Fruit fly (Drosophila melanogaster): ENCODE measurements around the gene CG15728.

Gene CG15728

dm6 chrX:12663464-12663938 is 39.4 kb downstream of the CG15728 start:
- TF ChIP-seq Rel (GFP tag; optimal IDR thresholded peaks at IDR 0.05) (no peak), Rel (tag; optimal IDR thresholded peaks at IDR 0.05) (peak; percentile 61), psq (GFP tag; optimal IDR thresholded peaks at IDR 0.05) (peak; percentile 96), fru (GFP tag; optimal IDR thresholded peaks at IDR 0.05) (peak; percentile 62), jim (GFP tag; optimal IDR thresholded peaks at IDR 0.05) (no peak), ey (GFP tag; optimal IDR thresholded peaks at IDR 0.05) (no peak), Jra (GFP tag; optimal IDR thresholded peaks at IDR 0.05) (no peak), HLH106 (tag; optimal IDR thresholded peaks at IDR 0.05) (no peak), usp (GFP tag; optimal IDR thresholded peaks at IDR 0.05) (no peak), Myc (optimal IDR thresholded peaks at IDR 0.05) (no peak), dmrt93B (GFP tag; optimal IDR thresholded peaks at IDR 0.05) (no peak), dl (GFP tag; optimal IDR thresholded peaks at IDR 0.05; ENCODE audit: insufficient read depth in 1 of 2, partially characterized antibody in 2 of 2) (no peak), sage (GFP tag; optimal IDR thresholded peaks at IDR 0.05) (no peak), h (GFP tag; optimal IDR thresholded peaks at IDR 0.05) (no peak), br (GFP tag; optimal IDR thresholded peaks at IDR 0.05) (no peak), OdsH (GFP tag; optimal IDR thresholded peaks at IDR 0.05) (no peak), Dif (GFP tag; optimal IDR thresholded peaks at IDR 0.05; ENCODE audit: partially characterized antibody) (peak; percentile 21), Sp1 (GFP tag; optimal IDR thresholded peaks at IDR 0.05) (peak; percentile 16), tai (GFP tag; optimal IDR thresholded peaks at IDR 0.05) (no peak), Vsx2 (GFP tag; optimal IDR thresholded peaks at IDR 0.05; ENCODE audit: partially characterized antibody) (no peak), pan (optimal IDR thresholded peaks at IDR 0.05) (no peak), woc (GFP tag; optimal IDR thresholded peaks at IDR 0.05) (no peak), Hr78 (GFP tag; optimal IDR thresholded peaks at IDR 0.05) (no peak)

DNA sequence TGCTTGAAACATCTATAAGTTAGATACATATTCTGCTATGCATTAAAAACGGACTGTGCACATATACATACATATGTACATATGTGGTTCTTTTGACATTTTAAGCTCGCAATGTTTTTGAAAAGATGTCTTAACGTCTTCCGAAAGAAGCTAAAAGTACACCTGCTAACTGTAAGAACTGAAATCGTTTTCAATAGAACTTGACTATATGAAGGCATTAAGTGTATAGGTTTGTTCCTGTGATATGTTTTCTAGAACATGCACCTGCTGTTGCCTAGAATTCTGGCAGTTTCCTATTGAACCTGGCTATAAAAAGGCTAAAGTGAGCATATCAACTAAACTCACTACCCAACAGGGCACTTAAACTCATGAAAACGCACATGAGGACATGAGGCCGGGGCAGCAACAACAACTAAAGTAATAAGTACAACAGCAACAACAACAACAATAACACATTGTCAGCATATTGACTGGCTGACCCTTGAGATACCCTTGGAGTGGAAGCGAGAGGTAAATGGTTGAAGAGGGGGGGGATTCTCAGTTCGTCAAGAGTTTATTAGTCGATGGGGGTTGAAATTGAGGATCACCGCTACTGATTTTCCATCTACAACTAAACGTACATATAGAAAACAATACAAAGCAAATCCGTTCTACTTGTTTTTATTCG is 40.2 kb downstream of the CG15728 start:
- TF ChIP-seq CG9705 (GFP tag; optimal IDR thresholded peaks at IDR 0.05) (no peak), fru (GFP tag; optimal IDR thresholded peaks at IDR 0.05) (peak; percentile 14), woc (GFP tag; optimal IDR thresholded peaks at IDR 0.05) (peak; percentile 41), foxo (GFP tag; optimal IDR thresholded peaks at IDR 0.05) (no peak), Myc (optimal IDR thresholded peaks at IDR 0.05) (peak; percentile 66), Dfd (GFP tag; optimal IDR thresholded peaks at IDR 0.05) (no peak)

dm6 chrX:12665112-12665795 is 41.2 kb downstream of the CG15728 start:
- TF ChIP-seq fru (GFP tag; optimal IDR thresholded peaks at IDR 0.05) (peak; percentile 82), Dfd (GFP tag; optimal IDR thresholded peaks at IDR 0.05) (no peak), h (GFP tag; optimal IDR thresholded peaks at IDR 0.05) (peak; percentile 87), psq (GFP tag; optimal IDR thresholded peaks at IDR 0.05) (peak; percentile 86), pan (optimal IDR thresholded peaks at IDR 0.05) (no peak), woc (GFP tag; optimal IDR thresholded peaks at IDR 0.05) (peak; percentile 53), Jra (GFP tag; optimal IDR thresholded peaks at IDR 0.05) (peak; percentile 9), lola (GFP tag; optimal IDR thresholded peaks at IDR 0.05) (no peak), Rel (GFP tag; optimal IDR thresholded peaks at IDR 0.05) (peak; percentile 27), Rel (tag; optimal IDR thresholded peaks at IDR 0.05) (peak; percentile 67), dsf (GFP tag; optimal IDR thresholded peaks at IDR 0.05; ENCODE audit: borderline replicate concordance) (no peak), HLH106 (tag; optimal IDR thresholded peaks at IDR 0.05) (peak; percentile 95), Sp1 (GFP tag; optimal IDR thresholded peaks at IDR 0.05) (peak; percentile 94), OdsH (GFP tag; optimal IDR thresholded peaks at IDR 0.05) (peak; percentile 88), ey (GFP tag; optimal IDR thresholded peaks at IDR 0.05) (peak; percentile 88), Dif (GFP tag; optimal IDR thresholded peaks at IDR 0.05; ENCODE audit: partially characterized antibody) (peak; percentile 90), Abd-B (GFP tag; optimal IDR thresholded peaks at IDR 0.05) (no peak), Hnf4 (GFP tag; optimal IDR thresholded peaks at IDR 0.05) (peak; percentile 90), GATAd (GFP tag; optimal IDR thresholded peaks at IDR 0.05) (peak; percentile 42), rgr (GFP tag; optimal IDR thresholded peaks at IDR 0.05) (peak; percentile 93), jim (GFP tag; optimal IDR thresholded peaks at IDR 0.05) (no peak), dl (GFP tag; optimal IDR thresholded peaks at IDR 0.05; ENCODE audit: insufficient read depth in 1 of 2, partially characterized antibody in 2 of 2) (peak; percentile 69 to 91), brk (GFP tag; optimal IDR thresholded peaks at IDR 0.05) (peak; percentile 81), Vsx2 (GFP tag; optimal IDR thresholded peaks at IDR 0.05; ENCODE audit: partially characterized antibody) (no peak), CG9705 (GFP tag; optimal IDR thresholded peaks at IDR 0.05) (peak; percentile 66), Myc (optimal IDR thresholded peaks at IDR 0.05) (no peak), Hr83 (GFP tag; optimal IDR thresholded peaks at IDR 0.05; ENCODE audit: poor library complexity, severe bottlenecking) (peak; percentile 19), sage (GFP tag; optimal IDR thresholded peaks at IDR 0.05) (peak; percentile 82), N (GFP tag; optimal IDR thresholded peaks at IDR 0.05) (no peak), Mio (GFP tag; optimal IDR thresholded peaks at IDR 0.05) (no peak), CrebA (GFP tag; optimal IDR thresholded peaks at IDR 0.05; ENCODE audit: borderline replicate concordance) (peak; percentile 22), foxo (GFP tag; optimal IDR thresholded peaks at IDR 0.05) (peak in 1 of 2 experiments; percentile 94), usp (GFP tag; optimal IDR thresholded peaks at IDR 0.05) (no peak), Hr78 (GFP tag; optimal IDR thresholded peaks at IDR 0.05) (no peak), br (GFP tag; optimal IDR thresholded peaks at IDR 0.05) (peak; percentile 80), dmrt93B (GFP tag; optimal IDR thresholded peaks at IDR 0.05) (peak; percentile 88), CG32264 (GFP tag; optimal IDR thresholded peaks at IDR 0.05) (peak; percentile 58), tai (GFP tag; optimal IDR thresholded peaks at IDR 0.05) (peak; percentile 76), sv (GFP tag; optimal IDR thresholded peaks at IDR 0.05) (peak; percentile 25)
